Fruit fly (Drosophila melanogaster) whole organism, pupa: ENCODE measurements around the gene gskt.

Experiments used
- CG8301 ChIP-seq: fragments of 200-800 bp; sonication (Bioruptor generic); optimal IDR thresholded peaks from 2 replicates; lab custom pipeline; 2018; ENCODE audit warnings: missing biosample characterization, mild to moderate bottlenecking, missing genetic modification characterization
- EcR ChIP-seq: fragments of 200-800 bp; sonication (Bioruptor generic); optimal IDR thresholded peaks from 3 replicates; lab custom pipeline; 2019; ENCODE audit warnings: missing biosample characterization, missing genetic modification characterization, mild to moderate bottlenecking, moderate library complexity, missing genetic modification reagents
- Pif1B ChIP-seq: fragments of 200-800 bp; sonication (Bioruptor generic); optimal IDR thresholded peaks from 3 replicates; lab custom pipeline; 2016; ENCODE audit warnings: missing biosample characterization, missing genetic modification characterization

DNA sequence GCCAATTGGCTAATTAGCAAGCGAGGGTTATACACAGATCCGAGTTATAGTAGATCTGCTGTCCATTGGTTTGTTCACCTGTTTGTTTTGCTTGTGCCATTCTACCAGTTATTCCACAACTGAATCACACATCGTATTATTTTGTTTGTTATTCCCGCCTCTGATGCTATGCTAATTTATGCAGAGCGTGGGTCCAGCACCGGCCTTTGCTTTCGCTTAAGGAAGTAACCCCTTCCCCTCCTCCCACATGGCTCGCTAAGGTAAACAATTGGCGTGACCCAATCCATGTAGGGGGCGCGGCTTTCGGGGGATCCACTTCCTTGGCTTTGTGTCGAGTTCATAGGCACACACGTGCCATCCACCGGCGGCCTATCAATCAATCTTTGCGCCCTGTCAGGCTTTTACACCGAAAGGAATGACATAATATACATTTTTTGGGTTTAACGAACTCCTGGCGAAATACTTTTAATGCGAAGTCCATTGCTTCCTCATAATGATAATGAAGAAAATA is 13.6 kb downstream of the gskt start:
- TF ChIP-seq CG8301, result no peak
- peak; percentile 30 for TF ChIP-seq EcR (GFP tag; lab: Kevin White, UChicago)
- no peak for TF ChIP-seq Pif1B (GFP tag; lab: Kevin White, UChicago)
